Fruit fly (Drosophila melanogaster): ENCODE measurements around the gene Svip.

Gene Svip

dm6 chr3L:9370907-9371365 is 12.1 kb downstream of the Svip start, which contains the start of gene Fdx1 (continued):
- TF ChIP-seq slp2 (GFP tag; optimal IDR thresholded peaks at IDR 0.05): no peak
- peak; percentile 42 for TF ChIP-seq Meics (GFP tag; optimal IDR thresholded peaks at IDR 0.05)
- TF ChIP-seq CG10366 (GFP tag; IDR thresholded peaks at IDR 0.05): no peak
- TF ChIP-seq dimm (GFP tag; IDR thresholded peaks at IDR 0.05): no peak
- TF ChIP-seq eyg (GFP tag; optimal IDR thresholded peaks at IDR 0.05): no peak
- TF ChIP-seq z (GFP tag; IDR thresholded peaks at IDR 0.05): no peak
- no peak for TF ChIP-seq kay (GFP tag; optimal IDR thresholded peaks at IDR 0.05)
- no peak for TF ChIP-seq ham (GFP tag; IDR thresholded peaks at IDR 0.05)
- no peak for TF ChIP-seq CG7928 (GFP tag; optimal IDR thresholded peaks at IDR 0.05)
- TF ChIP-seq crol (GFP tag; IDR thresholded peaks at IDR 0.05): no peak
- no peak for TF ChIP-seq CG13123 (GFP tag; optimal IDR thresholded peaks at IDR 0.05)
- TF ChIP-seq lov (optimal IDR thresholded peaks at IDR 0.05): no peak
- no peak for TF ChIP-seq lov (GFP tag; IDR thresholded peaks at IDR 0.05)
- no peak for TF ChIP-seq gro (GFP tag; optimal IDR thresholded peaks at IDR 0.05)
- no peak for TF ChIP-seq CG9215 (GFP tag; IDR thresholded peaks at IDR 0.05)
- TF ChIP-seq Spps (tag; optimal IDR thresholded peaks at IDR 0.05): peak; percentile 5
- TF ChIP-seq pb (GFP tag; optimal IDR thresholded peaks at IDR 0.05): no peak
- TF ChIP-seq Blimp-1 (GFP tag; optimal IDR thresholded peaks at IDR 0.05): no peak
- no peak for TF ChIP-seq rib (GFP tag; IDR thresholded peaks at IDR 0.05)
- TF ChIP-seq B-H1 (GFP tag; IDR thresholded peaks at IDR 0.05): no peak
- 0 out of 3 replicates have a peak, but pooled peaks have one; percentile 24 for TF ChIP-seq ase (GFP tag; IDR thresholded peaks at IDR 0.05)
- TF ChIP-seq sim (GFP tag; IDR thresholded peaks at IDR 0.05): no peak
- peak; percentile 59; the same call in 1 of the 2 replicates for TF ChIP-seq Xrp1 (GFP tag; IDR thresholded peaks at IDR 0.05)
- no peak for TF ChIP-seq gt (GFP tag; IDR thresholded peaks at IDR 0.05)
- TF ChIP-seq Adf1 (GFP tag; IDR thresholded peaks at IDR 0.05): no peak
- TF ChIP-seq Med (GFP tag): peak; percentile 66
- no peak for TF ChIP-seq HHEX (GFP tag; optimal IDR thresholded peaks at IDR 0.05)
- peak; percentile 28 for TF ChIP-seq CG17385 (GFP tag; optimal IDR thresholded peaks at IDR 0.05)
- TF ChIP-seq trh (GFP tag; optimal IDR thresholded peaks at IDR 0.05): no peak
- TF ChIP-seq Doc2 (GFP tag; IDR thresholded peaks at IDR 0.05): no peak
- no peak for TF ChIP-seq CG7963 (GFP tag; IDR thresholded peaks at IDR 0.05; ENCODE audit: partially characterized antibody)
- TF ChIP-seq Sox100B (GFP tag; optimal IDR thresholded peaks at IDR 0.05): peak; percentile 23
- TF ChIP-seq CG6791 (GFP tag; IDR thresholded peaks at IDR 0.05; ENCODE audit: partially characterized antibody): no peak
- TF ChIP-seq CG10959 (GFP tag; IDR thresholded peaks at IDR 0.05): no peak
- TF ChIP-seq CG9609 (GFP tag; optimal IDR thresholded peaks at IDR 0.05): no peak
- TF ChIP-seq CG10209 (GFP tag; optimal IDR thresholded peaks at IDR 0.05): no peak
- no peak for TF ChIP-seq seq (GFP tag; IDR thresholded peaks at IDR 0.05)
- TF ChIP-seq CG8924 (tag; optimal IDR thresholded peaks at IDR 0.05): no peak
- TF ChIP-seq CG3838 (GFP tag; optimal IDR thresholded peaks at IDR 0.05): no peak
- TF ChIP-seq CG13287 (GFP tag; IDR thresholded peaks at IDR 0.05; ENCODE audit: partially characterized antibody): peak; percentile 81
- no peak for TF ChIP-seq usp (GFP tag; optimal IDR thresholded peaks at IDR 0.05)
- no peak for TF ChIP-seq CG7987 (GFP tag; optimal IDR thresholded peaks at IDR 0.05)
- peak; percentile 50 for TF ChIP-seq grau (tag; optimal IDR thresholded peaks at IDR 0.05)
- peak; percentile 11 for TF ChIP-seq Six4 (GFP tag; optimal IDR thresholded peaks at IDR 0.05)
- no peak for TF ChIP-seq fd64A (GFP tag; optimal IDR thresholded peaks at IDR 0.05)
- no peak for TF ChIP-seq Bdp1 (GFP tag; optimal IDR thresholded peaks at IDR 0.05)
- TF ChIP-seq chinmo (GFP tag; IDR thresholded peaks at IDR 0.05; ENCODE audit: partially characterized antibody): no peak
- TF ChIP-seq Dfd (GFP tag; optimal IDR thresholded peaks at IDR 0.05): no peak
- TF ChIP-seq Hsf (GFP tag; optimal IDR thresholded peaks at IDR 0.05): peak; percentile 8
- peak; percentile 35 for TF ChIP-seq az2 (GFP tag; optimal IDR thresholded peaks at IDR 0.05)
- 0 out of 3 replicates have a peak, but pooled peaks have one; percentile 48 for TF ChIP-seq CG17361 (GFP tag; IDR thresholded peaks at IDR 0.05)
- no peak for TF ChIP-seq p53 (GFP tag; optimal IDR thresholded peaks at IDR 0.05)
- TF ChIP-seq Fer3 (tag; optimal IDR thresholded peaks at IDR 0.05): peak; percentile 51
